Fruit fly (Drosophila melanogaster) S2 (cell line): ENCODE data around the gene TTLL6B.

Experiments
- CG8478 ChIP-seq: fragments of >200 bp; optimal IDR thresholded peaks from 2 replicates; lab custom pipeline; 2018
- CTCF ChIP-seq, 2 experiments: fragments of >200 bp; optimal IDR thresholded peaks; 2 replicates each; lab custom pipeline; 2018

TTLL6B gene

dm6 chr3R:27240967-27241366, 9.8 kb downstream of the TTLL6B start, which contains the start of gene CG17991:
Gene CG17991 (plus strand): TSS chr3R:27241267.
- TF ChIP-seq CTCF (optimal IDR thresholded peaks at IDR 0.05; lab: Kevin White, UChicago) (no peak), CG8478 (lab: Kevin White, UChicago) (no peak)

DNA sequence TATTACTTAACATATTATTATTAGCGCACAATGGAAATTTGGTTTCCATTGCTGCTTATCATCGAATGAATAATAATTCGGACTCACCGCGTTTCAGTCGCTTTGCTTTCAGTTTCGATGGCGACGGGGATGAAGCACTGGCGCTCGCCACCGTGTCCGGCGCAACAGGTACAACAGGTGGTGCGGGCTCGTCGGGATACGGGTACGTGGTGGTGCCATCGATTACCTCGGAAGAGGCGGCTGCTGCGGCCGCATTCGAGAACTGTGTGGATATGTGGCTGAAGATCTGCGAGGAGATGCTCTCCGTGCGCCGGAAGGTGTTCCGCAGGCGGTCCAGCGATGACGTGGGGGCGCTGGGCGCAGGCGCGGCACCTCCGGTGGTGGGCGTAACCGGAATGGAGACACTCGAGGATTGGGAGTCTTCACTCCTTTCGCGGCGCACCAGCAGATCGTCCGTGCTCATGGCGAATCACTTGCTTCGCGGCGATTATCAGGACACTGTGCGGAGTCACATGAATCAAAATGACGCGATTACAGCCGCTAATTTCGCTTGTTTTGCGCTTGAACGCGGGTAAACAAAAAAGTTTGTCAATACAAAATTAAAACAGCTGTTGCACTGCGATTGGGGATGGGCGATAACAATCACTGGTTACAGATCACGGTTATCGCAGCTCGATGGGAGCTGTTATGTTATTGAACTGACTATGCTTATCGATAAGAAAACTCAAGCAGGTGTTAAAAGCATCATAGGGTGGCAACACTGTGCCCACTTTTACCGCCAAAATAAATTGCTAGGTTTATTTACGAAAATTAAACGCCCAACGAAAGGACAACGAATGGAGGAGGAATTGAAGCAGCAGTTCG, 12.1 kb downstream of the TTLL6B start, which contains the start of the genes CG31064 and PolA2:
TSS of gene CG31064 (minus strand) at position 648 of the 864 bp plus-strand sequence.
TSS of gene PolA2 (plus strand) at position 726 of the 864 bp plus-strand sequence.
- peak; percentile 19 to 31 for TF ChIP-seq CTCF (optimal IDR thresholded peaks at IDR 0.05; lab: Kevin White, UChicago)
- no peak for TF ChIP-seq CG8478 (lab: Kevin White, UChicago)

dm6 chr3R:27237980-27238379, 12.8 kb downstream of the TTLL6B start:
- TF ChIP-seq CG8478 (lab: Kevin White, UChicago): no peak
- TF ChIP-seq CTCF (optimal IDR thresholded peaks at IDR 0.05; lab: Kevin White, UChicago): no peak

DNA sequence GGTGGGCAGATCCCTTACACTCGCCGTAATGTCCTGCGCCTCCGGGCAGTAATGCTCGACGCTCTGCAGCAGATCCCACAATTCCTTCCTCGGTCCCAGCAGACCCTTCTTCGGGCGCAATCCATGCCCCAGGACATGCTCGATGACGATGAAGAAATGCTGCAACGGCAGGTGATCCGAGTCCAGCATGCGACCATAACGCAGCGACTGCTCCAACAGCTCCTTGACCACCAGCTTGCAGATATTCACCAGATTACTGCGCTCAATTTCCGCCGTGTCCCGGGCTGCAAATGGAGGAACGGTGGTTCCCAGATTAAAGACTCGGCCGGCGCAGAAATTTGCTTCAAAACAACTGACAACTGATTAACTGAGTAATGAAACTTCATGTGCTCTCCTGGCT, 17.4 kb downstream of the TTLL6B start, which contains the start of gene CG31068:
TSS of gene CG31068 (plus strand) at position 301 of the 400 bp plus-strand sequence.
- no peak for TF ChIP-seq CG8478 (lab: Kevin White, UChicago)
- TF ChIP-seq CTCF (optimal IDR thresholded peaks at IDR 0.05; lab: Kevin White, UChicago): no peak

- TF ChIP-seq CTCF (optimal IDR thresholded peaks at IDR 0.05; lab: Kevin White, UChicago): no peak
- no peak for TF ChIP-seq CG8478 (lab: Kevin White, UChicago)
Measured at dm6 chr3R:27229368-27229767, 21.4 kb downstream of the TTLL6B start, which contains the start of gene CG42814. Gene CG42814 (minus strand): TSS chr3R:27229468.

dm6 chr3R:27228342-27228741, 22.5 kb downstream of the TTLL6B start, which contains the start of gene CG42813:
Gene CG42813 (minus strand): TSS chr3R:27228561.
- TF ChIP-seq CTCF (optimal IDR thresholded peaks at IDR 0.05; lab: Kevin White, UChicago) (no peak), CG8478 (lab: Kevin White, UChicago) (no peak)

DNA sequence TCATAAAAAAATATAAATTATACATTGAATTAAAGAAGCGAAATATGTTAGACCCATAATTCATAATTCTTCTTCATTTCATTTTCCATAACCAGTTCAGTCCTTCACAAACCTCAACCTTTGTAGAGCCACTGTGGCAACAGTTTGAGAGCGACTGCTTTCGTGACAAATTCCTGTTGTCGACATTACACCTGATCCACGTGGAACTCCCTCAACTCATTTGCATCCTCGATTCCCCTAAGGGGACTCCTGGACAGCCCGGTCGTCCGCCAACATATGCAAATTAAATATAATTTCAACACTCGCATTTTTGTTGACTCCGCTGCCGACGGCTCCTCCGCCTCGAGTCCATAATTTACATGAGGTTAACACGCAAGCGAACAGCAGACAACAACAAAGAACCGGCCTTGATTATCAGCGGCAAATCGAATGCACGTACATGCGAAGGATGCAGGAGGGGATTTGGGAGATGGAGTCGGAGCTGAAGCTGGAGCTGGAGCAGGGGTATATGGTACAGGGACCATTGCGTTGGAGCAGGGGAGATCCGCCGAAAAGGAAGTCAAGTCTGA, 24.6 kb downstream of the TTLL6B start:
- TF ChIP-seq CG8478 (lab: Kevin White, UChicago) (no peak), CTCF (optimal IDR thresholded peaks at IDR 0.05; lab: Kevin White, UChicago) (no peak)

DNA sequence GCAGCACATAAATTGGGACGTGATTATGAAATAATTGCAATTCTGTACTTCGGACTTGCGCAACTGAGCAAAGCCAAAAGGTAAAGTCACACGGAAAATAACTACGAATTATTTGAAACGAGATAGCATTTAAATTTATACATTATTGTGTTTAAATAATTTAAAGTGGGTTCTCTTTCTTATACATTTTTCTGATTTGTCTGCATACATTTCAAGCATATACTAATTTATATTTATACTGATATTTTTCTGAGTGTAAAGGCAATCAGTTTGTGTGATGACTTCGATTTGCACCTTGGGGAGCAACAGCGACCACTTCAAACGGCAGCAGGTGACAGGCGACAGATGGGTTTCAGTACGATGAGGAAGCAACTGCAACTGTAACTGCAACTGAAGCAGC, 25.3 kb downstream of the TTLL6B start:
- TF ChIP-seq CG8478 (lab: Kevin White, UChicago) (no peak), CTCF (optimal IDR thresholded peaks at IDR 0.05; lab: Kevin White, UChicago) (no peak)

DNA sequence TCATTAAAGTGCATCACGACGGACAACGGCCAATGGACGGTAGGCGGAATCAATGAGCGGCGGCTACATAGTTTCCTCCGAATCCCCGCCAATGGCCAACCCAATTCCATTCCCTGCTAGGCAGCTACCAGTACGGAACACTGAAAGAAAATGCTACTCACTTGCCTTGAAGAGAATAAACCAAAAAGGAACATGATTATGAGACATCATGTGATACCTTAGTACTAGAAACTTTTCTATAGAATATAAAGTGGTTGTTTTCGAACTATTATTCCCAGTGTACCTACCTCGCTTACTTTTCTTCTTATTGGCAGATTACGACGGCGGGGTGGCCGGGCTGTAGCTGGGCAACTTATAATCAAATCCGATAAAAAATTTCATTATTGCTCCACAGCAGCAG, 26.1 kb downstream of the TTLL6B start:
- TF ChIP-seq CG8478 (lab: Kevin White, UChicago) (no peak), CTCF (optimal IDR thresholded peaks at IDR 0.05; lab: Kevin White, UChicago) (no peak)

DNA sequence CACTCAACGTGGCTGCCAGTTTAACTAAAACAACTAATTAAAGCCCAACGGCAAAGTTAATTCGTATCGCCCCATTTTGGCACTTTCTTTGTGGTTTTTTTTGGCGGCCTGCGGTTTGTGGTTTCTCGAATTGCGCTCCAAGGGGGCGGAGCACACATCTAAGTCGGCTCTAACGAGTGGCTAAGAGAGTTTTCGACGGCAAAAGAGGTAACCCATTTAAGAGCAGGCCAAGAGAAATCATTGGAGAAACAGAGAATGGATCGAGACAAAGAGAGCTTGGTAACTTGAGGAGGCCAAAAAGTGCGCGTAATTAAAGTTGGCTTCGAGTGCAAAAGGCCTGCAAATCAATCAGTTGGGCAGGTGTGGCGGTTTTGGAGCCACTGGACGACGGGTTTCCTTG, 27.8 kb downstream of the TTLL6B start:
- TF ChIP-seq CTCF (optimal IDR thresholded peaks at IDR 0.05; lab: Kevin White, UChicago): no peak

DNA sequence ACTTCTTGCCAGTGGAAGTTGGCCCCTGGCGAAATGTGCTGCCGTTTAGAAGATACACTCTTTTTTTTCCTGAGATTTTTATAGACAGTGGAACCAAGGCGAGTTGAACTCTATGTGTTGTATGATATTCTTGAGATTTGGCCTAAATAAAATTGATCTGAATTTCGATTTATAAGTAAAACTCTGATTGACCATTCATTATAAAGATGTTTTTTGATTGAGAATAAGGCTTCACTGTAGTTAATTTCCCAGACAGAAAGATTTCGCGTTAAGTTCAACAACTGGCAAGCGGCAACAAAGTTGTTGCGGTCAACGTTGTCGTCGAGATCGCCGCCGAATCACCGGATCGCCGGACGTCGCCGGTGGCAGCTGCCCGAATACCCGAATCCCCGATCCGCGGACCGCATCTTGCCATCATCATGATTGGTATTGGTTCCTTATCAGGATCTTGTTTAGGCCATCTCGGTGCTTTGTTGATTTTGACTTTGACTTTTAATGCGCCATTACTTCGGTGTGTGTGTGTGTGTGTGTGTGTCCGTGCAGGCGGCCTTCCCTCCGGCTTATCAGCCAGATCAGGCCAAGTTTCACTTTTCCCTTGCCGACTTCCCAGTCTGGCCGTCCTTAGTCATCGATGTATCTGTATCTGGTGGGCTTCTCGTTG, 28.7 kb downstream of the TTLL6B start:
- TF ChIP-seq CG8478 (lab: Kevin White, UChicago) (no peak), CTCF (optimal IDR thresholded peaks at IDR 0.05; lab: Kevin White, UChicago) (no peak)

dm6 chr3R:27220829-27221463, 29.9 kb downstream of the TTLL6B start:
- no peak for TF ChIP-seq CG8478 (lab: Kevin White, UChicago)
- no peak for TF ChIP-seq CTCF (optimal IDR thresholded peaks at IDR 0.05; lab: Kevin White, UChicago)

dm6 chr3R:27218814-27219213, 32.0 kb downstream of the TTLL6B start:
- TF ChIP-seq CG8478 (lab: Kevin White, UChicago) (no peak), CTCF (optimal IDR thresholded peaks at IDR 0.05; lab: Kevin White, UChicago) (no peak)

- TF ChIP-seq CG8478 (lab: Kevin White, UChicago): no peak
- no peak for TF ChIP-seq CTCF (optimal IDR thresholded peaks at IDR 0.05; lab: Kevin White, UChicago)
Measured at dm6 chr3R:27218288-27218687, 32.5 kb downstream of the TTLL6B start.
